Worm (Caenorhabditis elegans): ENCODE results near the gene C13A2.9.

The C13A2.9 gene

DNA sequence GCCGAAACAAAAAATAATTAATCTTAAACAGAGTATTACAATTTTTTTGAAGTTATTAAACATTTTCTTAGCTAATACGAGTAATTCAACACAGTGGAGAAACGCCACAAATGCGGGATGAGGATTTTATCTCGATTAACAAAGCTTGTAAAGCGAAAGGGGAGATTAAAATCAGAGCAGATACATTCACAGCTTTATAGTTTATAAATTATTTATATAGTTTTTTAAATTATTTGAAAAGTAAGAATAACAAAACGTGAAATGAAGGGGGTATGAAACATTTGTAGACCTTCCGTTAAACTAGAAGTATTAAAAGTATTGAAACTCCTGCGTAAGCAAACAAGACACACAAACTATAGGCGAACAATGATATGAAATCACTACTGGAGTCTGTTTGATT, 8.8 kb downstream of the C13A2.9 start, which contains the start of gene C05C8.8:
C05C8.8 (minus strand) TSS at position 101 of the 400 bp plus-strand sequence.
- TF ChIP-seq dve-1 (tag; optimal IDR thresholded peaks at IDR 0.05), result no peak
- TF ChIP-seq elt-2 (tag; optimal IDR thresholded peaks at IDR 0.05), result no peak
- no peak for TF ChIP-seq ceh-30 (tag; optimal IDR thresholded peaks at IDR 0.05)
- TF ChIP-seq ceh-45 (GFP tag; IDR thresholded peaks at IDR 0.05), result no peak
- TF ChIP-seq hlh-6 (tag; optimal IDR thresholded peaks at IDR 0.05), result no peak
- TF ChIP-seq pag-3 (tag; optimal IDR thresholded peaks at IDR 0.05; ENCODE audit: borderline replicate concordance), result no peak
- no peak for TF ChIP-seq hlh-13 (GFP tag; optimal IDR thresholded peaks at IDR 0.05)
- no peak for TF ChIP-seq pros-1 (tag; optimal IDR thresholded peaks at IDR 0.05)
- TF ChIP-seq pha-4 (tag; optimal IDR thresholded peaks at IDR 0.05), result no peak
- no peak for TF ChIP-seq ceh-18 (tag; optimal IDR thresholded peaks at IDR 0.05)
- no peak for TF ChIP-seq fkh-6 (tag; optimal IDR thresholded peaks at IDR 0.05)
- TF ChIP-seq tbx-2 (tag; optimal IDR thresholded peaks at IDR 0.05), result no peak
- no peak for TF ChIP-seq fkh-10 (GFP tag; optimal IDR thresholded peaks at IDR 0.05)
- no peak for TF ChIP-seq elt-4 (tag; optimal IDR thresholded peaks at IDR 0.05)

- TF ChIP-seq ceh-2 (tag; optimal IDR thresholded peaks at IDR 0.05) (no peak), ceh-48 (tag; optimal IDR thresholded peaks at IDR 0.05) (no peak), pag-3 (tag; optimal IDR thresholded peaks at IDR 0.05; ENCODE audit: borderline replicate concordance) (no peak), pha-2 (tag; optimal IDR thresholded peaks at IDR 0.05) (no peak), elt-2 (tag; optimal IDR thresholded peaks at IDR 0.05) (no peak), pros-1 (tag; optimal IDR thresholded peaks at IDR 0.05) (no peak), ceh-14 (tag; optimal IDR thresholded peaks at IDR 0.05) (no peak), ama-1 (optimal IDR thresholded peaks at IDR 0.05) (no peak), rnt-1 (tag; optimal IDR thresholded peaks at IDR 0.05) (no peak), ceh-34 (tag; optimal IDR thresholded peaks at IDR 0.05) (no peak), hlh-8 (tag; optimal IDR thresholded peaks at IDR 0.05) (no peak), ref-2 (tag; optimal IDR thresholded peaks at IDR 0.05) (no peak), eyg-1 (tag; optimal IDR thresholded peaks at IDR 0.05) (no peak), ceh-18 (tag; optimal IDR thresholded peaks at IDR 0.05) (no peak)
Measured at ce11 chrV:7248227-7248953, 15.6 kb downstream of the C13A2.9 start.

ce11 chrV:7246951-7247350, 17.0 kb downstream of the C13A2.9 start, which contains the start of gene C05C8.7:
Gene C05C8.7 (minus strand): TSS chrV:7247050.
- TF ChIP-seq lin-11 (tag; optimal IDR thresholded peaks at IDR 0.05) (no peak), dmd-4 (tag; optimal IDR thresholded peaks at IDR 0.05; ENCODE audit: borderline replicate concordance) (no peak), fkh-6 (tag; optimal IDR thresholded peaks at IDR 0.05) (no peak), ceh-24 (tag; optimal IDR thresholded peaks at IDR 0.05) (no peak), unc-86 (tag; optimal IDR thresholded peaks at IDR 0.05) (no peak), madf-2 (tag; optimal IDR thresholded peaks at IDR 0.05) (no peak), tbx-2 (tag; optimal IDR thresholded peaks at IDR 0.05) (no peak), mec-3 (tag; optimal IDR thresholded peaks at IDR 0.05; ENCODE audit: borderline replicate concordance) (no peak), rnt-1 (tag; optimal IDR thresholded peaks at IDR 0.05) (no peak), pros-1 (tag; optimal IDR thresholded peaks at IDR 0.05) (no peak), sdc-2 (tag; optimal IDR thresholded peaks at IDR 0.05) (no peak), tbx-7 (tag; optimal IDR thresholded peaks at IDR 0.05) (no peak), K02D7.2 (tag; optimal IDR thresholded peaks at IDR 0.05) (no peak), elt-2 (tag; optimal IDR thresholded peaks at IDR 0.05) (no peak), ceh-34 (tag; optimal IDR thresholded peaks at IDR 0.05) (no peak), hlh-6 (tag; optimal IDR thresholded peaks at IDR 0.05) (no peak), lim-6 (tag; optimal IDR thresholded peaks at IDR 0.05) (no peak), nhr-232 (tag; optimal IDR thresholded peaks at IDR 0.05) (no peak)

- TF ChIP-seq unc-55 (GFP tag; optimal IDR thresholded peaks at IDR 0.05), result no peak
- no peak for TF ChIP-seq pag-3 (tag; optimal IDR thresholded peaks at IDR 0.05; ENCODE audit: borderline replicate concordance)
- TF ChIP-seq nhr-232 (tag; optimal IDR thresholded peaks at IDR 0.05), result no peak
- TF ChIP-seq ceh-14 (tag; optimal IDR thresholded peaks at IDR 0.05), result no peak
- TF ChIP-seq madf-2 (tag; optimal IDR thresholded peaks at IDR 0.05), result no peak
- no peak for TF ChIP-seq sdc-2 (tag; optimal IDR thresholded peaks at IDR 0.05)
- TF ChIP-seq ceh-48 (tag; optimal IDR thresholded peaks at IDR 0.05), result no peak
- no peak for TF ChIP-seq npax-4 (tag; optimal IDR thresholded peaks at IDR 0.05)
- TF ChIP-seq ceh-18 (tag; optimal IDR thresholded peaks at IDR 0.05), result no peak
- TF ChIP-seq elt-2 (tag; optimal IDR thresholded peaks at IDR 0.05), result no peak
- no peak for TF ChIP-seq pha-4 (tag; optimal IDR thresholded peaks at IDR 0.05)
- TF ChIP-seq pqm-1 (tag; optimal IDR thresholded peaks at IDR 0.05), result no peak
- TF ChIP-seq K02D7.2 (tag; optimal IDR thresholded peaks at IDR 0.05), result no peak
- no peak for TF ChIP-seq dve-1 (tag; optimal IDR thresholded peaks at IDR 0.05)
- no peak for TF ChIP-seq dmd-4 (tag; optimal IDR thresholded peaks at IDR 0.05; ENCODE audit: borderline replicate concordance)
- no peak for TF ChIP-seq ceh-31 (tag; optimal IDR thresholded peaks at IDR 0.05)
- no peak for TF ChIP-seq ceh-24 (tag; optimal IDR thresholded peaks at IDR 0.05)
Measured at ce11 chrV:7239471-7239870, 24.5 kb downstream of the C13A2.9 start, which contains the start of gene C05C8.1. Gene C05C8.1 (plus strand): TSS chrV:7239771.
